Worm (Caenorhabditis elegans) whole organism, L1 larva: ENCODE measurements around the gene eyg-1.

ENCODE experiments used
- C16A3.4 ChIP-seq: fragments of 150-350 bp; optimal IDR thresholded peaks from 2 replicates; lab custom pipeline; 2014; ENCODE audit warnings: missing biosample characterization, missing genetic modification characterization
- aly-2 ChIP-seq: fragments of 150-350 bp; optimal IDR thresholded peaks from 2 replicates; lab custom pipeline; 2014; ENCODE audit warnings: missing biosample characterization, missing genetic modification characterization
- blmp-1 ChIP-seq: fragments of 150-350 bp; optimal IDR thresholded peaks from 2 replicates; lab custom pipeline; 2014; ENCODE audit warnings: missing biosample characterization, missing genetic modification characterization
- ceh-63 ChIP-seq: fragments of 200-800 bp; sonication (Bioruptor generic); optimal IDR thresholded peaks from 2 replicates; lab custom pipeline; 2018; ENCODE audit warnings: mild to moderate bottlenecking, missing genetic modification characterization, missing compliant biosample characterization
- ceh-8 ChIP-seq: fragments of 200-800 bp; sonication (Bioruptor generic); optimal IDR thresholded peaks from 2 replicates; lab custom pipeline; 2018; ENCODE audit warnings: mild to moderate bottlenecking, missing genetic modification characterization, moderate library complexity, missing compliant biosample characterization
- ceh-82 ChIP-seq, 3 experiments: fragments of 150-350 bp in 1 of 3; sonication (generic microtip) in 2 of 3; optimal IDR thresholded peaks; 2 replicates each; lab custom pipeline; 2014 to 2017; ENCODE audit warnings: missing biosample characterization in 3 of 3, missing genetic modification characterization in 3 of 3
- ceh-88 ChIP-seq: fragments of 200-800 bp; sonication (Bioruptor generic); IDR thresholded peaks from 2 replicates; pipeline ENCODE4 v1.3.6; 2022; ENCODE audit warnings: missing genetic modification characterization, missing compliant biosample characterization
- dsc-1 ChIP-seq: sonication (generic microtip); optimal IDR thresholded peaks from 2 replicates; lab custom pipeline; 2016; ENCODE audit warnings: mild to moderate bottlenecking, missing genetic modification characterization, missing compliant biosample characterization
- efl-1 ChIP-seq, 4 experiments: fragments of 150-350 bp; optimal IDR thresholded peaks in 3 of 4; peaks in 1 of 4; 1 replicate in 1 of 4; 2 replicates in 3 of 4; lab custom pipeline; 2014; ENCODE audit warnings: missing biosample characterization in 2 of 4, missing genetic modification characterization in 2 of 4, missing genetic modification reagents in 2 of 4
- egl-13 ChIP-seq: sonication (generic microtip); optimal IDR thresholded peaks from 2 replicates; lab custom pipeline; 2016; ENCODE audit warnings: missing genotype, missing genetic modification reagents, missing genetic modification characterization, missing compliant biosample characterization
- elt-2 ChIP-seq: sonication (generic microtip); optimal IDR thresholded peaks from 2 replicates; lab custom pipeline; 2016; ENCODE audit warnings: missing genetic modification characterization, mild to moderate bottlenecking, inconsistent platforms, missing compliant biosample characterization, missing genetic modification reagents
- fkh-8 ChIP-seq: sonication (generic microtip); optimal IDR thresholded peaks from 2 replicates; lab custom pipeline; 2016; ENCODE audit warnings: mild to moderate bottlenecking, missing genetic modification characterization, missing compliant biosample characterization
- fos-1 ChIP-seq: fragments of 150-350 bp; optimal IDR thresholded peaks from 2 replicates; lab custom pipeline; 2014; ENCODE audit warnings: missing biosample characterization, missing genetic modification characterization
- hlh-4 ChIP-seq: sonication (generic microtip); optimal IDR thresholded peaks from 2 replicates; lab custom pipeline; 2016; ENCODE audit warnings: mild to moderate bottlenecking, missing genetic modification characterization, missing compliant biosample characterization
- lin-13 ChIP-seq: fragments of 150-350 bp; optimal IDR thresholded peaks from 2 replicates; lab custom pipeline; 2014; ENCODE audit warnings: missing biosample characterization, missing genetic modification reagents, missing genetic modification characterization
- lin-14 ChIP-seq: fragments of 200-800 bp; sonication (Bioruptor generic); optimal IDR thresholded peaks from 2 replicates; lab custom pipeline; 2018; ENCODE audit warnings: mild to moderate bottlenecking, missing genetic modification characterization, moderate library complexity, missing compliant biosample characterization
- lsy-2 ChIP-seq, 2 experiments: fragments of 150-350 bp; optimal IDR thresholded peaks; 2 replicates each; lab custom pipeline; 2014; ENCODE audit warnings: missing biosample characterization in 2 of 2, missing genetic modification characterization in 2 of 2
- mdl-1 ChIP-seq, 2 experiments: fragments of 150-350 bp; optimal IDR thresholded peaks; 2 replicates each; lab custom pipeline; 2014 to 2017; ENCODE audit warnings: missing biosample characterization in 2 of 2, missing genetic modification characterization in 2 of 2, inconsistent platforms in 1 of 2
- mep-1 ChIP-seq: fragments of 150-350 bp; optimal IDR thresholded peaks from 2 replicates; lab custom pipeline; 2014; ENCODE audit warnings: missing biosample characterization, missing genetic modification characterization
- nhr-11 ChIP-seq: fragments of 150-350 bp; optimal IDR thresholded peaks from 2 replicates; lab custom pipeline; 2014; ENCODE audit warnings: missing biosample characterization, missing genetic modification characterization
- nhr-20 ChIP-seq: sonication (generic microtip); optimal IDR thresholded peaks from 2 replicates; lab custom pipeline; 2016; ENCODE audit warnings: mild to moderate bottlenecking, missing genetic modification characterization, missing compliant biosample characterization
- nhr-28 ChIP-seq: fragments of 150-350 bp; optimal IDR thresholded peaks from 2 replicates; lab custom pipeline; 2014; ENCODE audit warnings: missing biosample characterization, missing genetic modification characterization
- nhr-47 ChIP-seq: sonication (generic microtip); optimal IDR thresholded peaks from 2 replicates; lab custom pipeline; 2016; ENCODE audit warnings: mild to moderate bottlenecking, missing genetic modification characterization, moderate library complexity, missing compliant biosample characterization
- nhr-71 ChIP-seq: sonication (generic microtip); optimal IDR thresholded peaks from 2 replicates; lab custom pipeline; 2016; ENCODE audit warnings: mild to moderate bottlenecking, missing genetic modification characterization, moderate library complexity, missing compliant biosample characterization
- nhr-85 ChIP-seq: sonication (generic microtip); peaks from one replicate; lab custom pipeline; 2016; ENCODE audit warnings: missing genetic modification characterization, inconsistent platforms, missing compliant biosample characterization
- nhr-90 ChIP-seq: sonication (generic microtip); optimal IDR thresholded peaks from 2 replicates; lab custom pipeline; 2016; ENCODE audit warnings: mild to moderate bottlenecking, missing genetic modification characterization, missing compliant biosample characterization; ENCODE audit not compliant: poor library complexity
- pag-3 ChIP-seq: sonication (generic microtip); optimal IDR thresholded peaks from 2 replicates; lab custom pipeline; 2017; ENCODE audit warnings: missing genetic modification characterization, mild to moderate bottlenecking, missing compliant biosample characterization, antibody characterized with exemption, borderline replicate concordance; ENCODE audit not compliant: insufficient read depth
- pax-3 ChIP-seq: fragments of 200-800 bp; sonication (Bioruptor generic); optimal IDR thresholded peaks from 2 replicates; lab custom pipeline; 2018; ENCODE audit warnings: mild to moderate bottlenecking, missing genetic modification characterization, moderate library complexity, missing compliant biosample characterization
- pqm-1 ChIP-seq: sonication (generic microtip); optimal IDR thresholded peaks from 3 replicates; lab custom pipeline; 2017; ENCODE audit warnings: missing biosample characterization, missing genetic modification characterization
- skn-1 ChIP-seq: fragments of 150-350 bp; optimal IDR thresholded peaks from 2 replicates; lab custom pipeline; 2014; ENCODE audit warnings: missing biosample characterization, missing genetic modification characterization
- snpc-4 ChIP-seq: fragments of 150-350 bp; optimal IDR thresholded peaks from 2 replicates; lab custom pipeline; 2014; ENCODE audit warnings: missing biosample characterization, missing genetic modification characterization
- sox-4 ChIP-seq: sonication (generic microtip); optimal IDR thresholded peaks from 2 replicates; lab custom pipeline; 2016; ENCODE audit warnings: missing genetic modification characterization, missing compliant biosample characterization
- sptf-1 ChIP-seq: fragments of 150-350 bp; optimal IDR thresholded peaks from 2 replicates; lab custom pipeline; 2014; ENCODE audit warnings: missing biosample characterization, missing genetic modification characterization
- sup-37 ChIP-seq: fragments of 200-800 bp; sonication (Bioruptor generic); optimal IDR thresholded peaks from 2 replicates; lab custom pipeline; 2018; ENCODE audit warnings: mild to moderate bottlenecking, missing genetic modification characterization, missing compliant biosample characterization
- swsn-7 ChIP-seq: sonication (generic microtip); optimal IDR thresholded peaks from 2 replicates; lab custom pipeline; 2016; ENCODE audit warnings: missing genetic modification characterization, missing compliant biosample characterization
- unc-130 ChIP-seq: fragments of 150-350 bp; optimal IDR thresholded peaks from 2 replicates; lab custom pipeline; 2017; ENCODE audit warnings: missing biosample characterization, missing genetic modification characterization, inconsistent platforms
- unc-30 ChIP-seq: sonication (generic microtip); optimal IDR thresholded peaks from 2 replicates; lab custom pipeline; 2017; ENCODE audit warnings: missing biosample characterization, missing genetic modification characterization
- unc-62 ChIP-seq: fragments of 150-350 bp; optimal IDR thresholded peaks from 2 replicates; lab custom pipeline; 2014; ENCODE audit warnings: missing biosample characterization, missing genetic modification reagents, missing genetic modification characterization
- unc-86 ChIP-seq: sonication (generic microtip); optimal IDR thresholded peaks from 2 replicates; lab custom pipeline; 2016; ENCODE audit warnings: missing genetic modification characterization, missing compliant biosample characterization
- unc-98 ChIP-seq: fragments of 200-800 bp; sonication (Bioruptor generic); IDR thresholded peaks from 2 replicates; pipeline ENCODE4 v1.3.6; 2022; ENCODE audit warnings: missing genetic modification characterization, missing compliant biosample characterization
- xbp-1 ChIP-seq: sonication (generic microtip); optimal IDR thresholded peaks from 2 replicates; lab custom pipeline; 2016; ENCODE audit warnings: missing genetic modification characterization, missing compliant biosample characterization
- zag-1 ChIP-seq: fragments of 150-350 bp; optimal IDR thresholded peaks from 2 replicates; lab custom pipeline; 2014; ENCODE audit warnings: missing biosample characterization, missing genetic modification characterization
- zip-4 ChIP-seq: fragments of 200-800 bp; sonication (Bioruptor generic); optimal IDR thresholded peaks from 2 replicates; lab custom pipeline; 2018; ENCODE audit warnings: mild to moderate bottlenecking, missing genetic modification characterization, moderate library complexity, missing compliant biosample characterization
- ztf-11 ChIP-seq, 2 experiments: sonication (generic microtip); optimal IDR thresholded peaks; 2 replicates each; lab custom pipeline; 2016 to 2017; ENCODE audit warnings: missing genetic modification characterization in 2 of 2, missing biosample characterization in 1 of 2, missing compliant biosample characterization in 1 of 2

The eyg-1 gene

DNA sequence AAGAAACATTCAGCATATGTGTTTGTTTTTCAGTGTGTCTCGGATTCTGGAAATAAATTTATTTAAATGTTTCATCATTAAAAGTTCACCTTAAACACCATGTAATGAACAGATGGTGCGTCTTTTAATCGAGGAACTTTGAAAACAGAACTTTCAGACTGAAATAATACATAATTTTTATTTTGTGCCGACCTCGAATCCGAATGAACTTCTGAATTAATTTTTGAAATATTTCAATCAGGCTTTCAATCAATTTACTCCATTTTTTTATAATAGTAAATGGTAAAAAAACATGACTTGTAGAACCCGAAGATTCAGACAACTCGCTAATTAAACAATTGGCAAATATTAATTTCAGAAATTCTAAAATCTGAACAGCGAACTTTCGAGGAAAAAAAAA is 45.4 kb downstream of the eyg-1 start, which contains the start of gene T10B9.14:
Gene T10B9.14, minus strand, starts transcription at position 101 of the 400 bp plus-strand sequence.
- no peak for TF ChIP-seq lin-14 (GFP tag; lab: Kevin White, UChicago)
- TF ChIP-seq snpc-4, result no peak
- TF ChIP-seq mep-1 (tag; lab: Kevin White, UChicago), result no peak
- no peak for TF ChIP-seq C16A3.4
- TF ChIP-seq mdl-1 (tag; optimal IDR thresholded peaks at IDR 0.05; lab: Kevin White, UChicago), result no peak
- TF ChIP-seq ceh-63 (GFP tag; lab: Kevin White, UChicago), result no peak
- TF ChIP-seq swsn-7 (tag; lab: Kevin White, UChicago), result no peak
- no peak for TF ChIP-seq unc-30 (tag; lab: Kevin White, UChicago)
- TF ChIP-seq nhr-11 (tag; lab: Kevin White, UChicago), result no peak
- TF ChIP-seq nhr-20 (tag; lab: Kevin White, UChicago), result no peak
- TF ChIP-seq nhr-90 (tag; lab: Kevin White, UChicago), result no peak
- TF ChIP-seq ztf-11 (tag; optimal IDR thresholded peaks at IDR 0.05; lab: Kevin White, UChicago), result no peak
- no peak for TF ChIP-seq nhr-85 (tag; lab: Kevin White, UChicago)
- TF ChIP-seq hlh-4 (tag; lab: Kevin White, UChicago), result no peak
- TF ChIP-seq ceh-88, result no peak
- no peak for TF ChIP-seq nhr-28 (tag; lab: Kevin White, UChicago)
- no peak for TF ChIP-seq skn-1 (tag; lab: Kevin White, UChicago)
- no peak for TF ChIP-seq sptf-1
- TF ChIP-seq zip-4 (GFP tag; lab: Kevin White, UChicago), result no peak
- no peak for TF ChIP-seq lin-13

DNA sequence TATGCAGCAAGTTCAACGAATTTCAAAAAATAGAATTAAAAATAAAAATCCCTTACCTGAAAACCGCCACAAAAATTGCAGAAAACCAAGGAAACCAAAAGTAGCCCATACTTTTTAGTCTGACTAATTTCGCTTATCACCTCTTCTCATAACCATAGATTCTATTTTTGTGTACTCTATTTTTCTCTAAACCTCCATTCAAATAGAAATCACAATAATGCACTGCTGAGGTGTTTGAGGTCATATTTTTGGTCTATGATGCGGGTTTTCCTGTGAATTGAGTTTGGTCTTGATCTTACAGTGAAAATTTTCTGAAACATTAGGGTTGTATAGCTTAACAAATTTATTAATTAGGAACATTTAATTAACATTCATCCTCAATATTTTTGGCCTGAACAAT is 45.9 kb downstream of the eyg-1 start, which contains the start of gene cyp-13A1:
Gene cyp-13A1, minus strand, starts transcription at position 156 of the 400 bp plus-strand sequence.
- TF ChIP-seq ceh-8, result no peak
- peak; percentile 29 for TF ChIP-seq elt-2 (tag; lab: Kevin White, UChicago)
- TF ChIP-seq nhr-20 (tag; lab: Kevin White, UChicago), result peak; percentile 38

DNA sequence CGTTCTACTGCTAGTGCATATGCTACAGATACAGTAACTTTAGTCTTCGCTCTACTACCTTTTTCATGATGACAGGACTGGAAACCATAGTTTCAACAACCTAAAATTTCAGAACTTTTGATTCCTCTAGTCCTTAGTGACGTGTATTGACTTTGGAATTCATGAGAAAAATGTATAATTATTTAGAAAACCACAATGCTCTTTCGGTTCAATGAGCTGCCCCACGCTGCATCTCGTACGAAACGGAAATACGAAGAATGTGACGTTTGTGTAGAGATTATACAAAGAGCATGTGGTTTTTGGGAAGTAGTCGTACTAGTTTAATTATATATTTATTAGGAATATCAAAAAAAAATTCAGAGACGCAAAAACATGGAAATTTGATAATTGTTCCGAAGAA is 49.3 kb downstream of the eyg-1 start:
- peak; percentile 32 for TF ChIP-seq nhr-47
- no peak for TF ChIP-seq dsc-1 (tag; lab: Kevin White, UChicago)
- TF ChIP-seq lsy-2 (tag; optimal IDR thresholded peaks at IDR 0.05; lab: Kevin White, UChicago), result no peak
- TF ChIP-seq pax-3 (tag; lab: Kevin White, UChicago), result no peak
- no peak for TF ChIP-seq ceh-82 (tag; optimal IDR thresholded peaks at IDR 0.05; lab: Kevin White, UChicago)
- TF ChIP-seq sox-4, result peak; percentile 52
- TF ChIP-seq fkh-8 (tag; lab: Kevin White, UChicago), result peak; percentile 62
- no peak for TF ChIP-seq ceh-8
- TF ChIP-seq unc-86 (tag; lab: Kevin White, UChicago), result no peak
- TF ChIP-seq nhr-71 (tag; lab: Kevin White, UChicago), result peak; percentile 52
- TF ChIP-seq snpc-4, result no peak
- no peak for TF ChIP-seq nhr-28 (tag; lab: Kevin White, UChicago)
- TF ChIP-seq nhr-11 (tag; lab: Kevin White, UChicago), result no peak
- no peak for TF ChIP-seq fos-1 (tag; lab: Kevin White, UChicago)
- no peak for TF ChIP-seq unc-130
- no peak for TF ChIP-seq ceh-88
- TF ChIP-seq aly-2 (tag; lab: Kevin White, UChicago), result no peak
- TF ChIP-seq xbp-1 (tag; lab: Kevin White, UChicago), result peak; percentile 2
- no peak for TF ChIP-seq blmp-1 (tag; lab: Kevin White, UChicago)
- no peak for TF ChIP-seq unc-30 (tag; lab: Kevin White, UChicago)
- TF ChIP-seq pag-3 (tag; lab: Kevin White, UChicago), result no peak
- no peak for TF ChIP-seq sup-37 (GFP tag; lab: Kevin White, UChicago)
- no peak for TF ChIP-seq efl-1 (optimal IDR thresholded peaks at IDR 0.05; lab: Kevin White, UChicago)
- no peak for TF ChIP-seq efl-1 (GFP tag; optimal IDR thresholded peaks at IDR 0.05 in 1 of 2; lab: Kevin White, UChicago)
- no peak for TF ChIP-seq nhr-20 (tag; lab: Kevin White, UChicago)
- TF ChIP-seq pqm-1 (tag; lab: Kevin White, UChicago), result no peak
- TF ChIP-seq lin-14 (GFP tag; lab: Kevin White, UChicago), result peak; percentile 29
- no peak for TF ChIP-seq egl-13 (tag; lab: Kevin White, UChicago)
- no peak for TF ChIP-seq unc-62 (GFP tag; lab: Kevin White, UChicago)
- TF ChIP-seq zag-1 (tag; lab: Kevin White, UChicago), result no peak
- TF ChIP-seq unc-98, result no peak
